Worm (Caenorhabditis elegans) whole organism, midembryonic: ENCODE data around the gene let-721.

Source experiments
- T22C8.4 ChIP-seq: fragments of 200-800 bp; sonication (Bioruptor generic); IDR thresholded peaks from 2 replicates; pipeline ENCODE4 v1.3.6; 2022; ENCODE audit warnings: missing genetic modification characterization, missing compliant biosample characterization
- cog-1 ChIP-seq: sonication (generic microtip); optimal IDR thresholded peaks from 2 replicates; lab custom pipeline; 2016; ENCODE audit warnings: missing genetic modification characterization, missing compliant biosample characterization
- flt-1 ChIP-seq: fragments of 200-800 bp; sonication (Bioruptor generic); IDR thresholded peaks from 2 replicates; pipeline ENCODE4 v1.3.6; 2022; ENCODE audit warnings: missing genetic modification characterization, missing compliant biosample characterization
- klf-2 ChIP-seq: fragments of 200-800 bp; sonication (Bioruptor generic); conservative IDR thresholded peaks from 2 replicates; pipeline ENCODE4 v1.3.6; 2022; ENCODE audit warnings: missing genetic modification reagents, missing genetic modification characterization, missing compliant biosample characterization
- med-1 ChIP-seq: sonication (generic microtip); optimal IDR thresholded peaks from 2 replicates; lab custom pipeline; 2017; ENCODE audit warnings: missing genetic modification characterization, mild to moderate bottlenecking, missing compliant biosample characterization, antibody characterized with exemption, missing genetic modification reagents; ENCODE audit not compliant: insufficient read depth
- ztf-23 ChIP-seq: fragments of 200-800 bp; sonication (Bioruptor generic); IDR thresholded peaks from 2 replicates; pipeline ENCODE4 v1.3.6; 2022; ENCODE audit warnings: missing genetic modification reagents, missing genetic modification characterization, missing compliant biosample characterization

ce11 chrIII:6449854-6450253, 3.1 kb upstream of the let-721 start:
- no peak for TF ChIP-seq flt-1 (GFP tag; lab: Robert Waterston, UW)
- no peak for TF ChIP-seq cog-1
- TF ChIP-seq klf-2 (GFP tag; lab: Robert Waterston, UW), result no peak
- no peak for TF ChIP-seq med-1
- no peak for TF ChIP-seq ztf-23 (GFP tag; lab: Robert Waterston, UW)
- no peak for TF ChIP-seq T22C8.4 (GFP tag; lab: Robert Waterston, UW)
